Fruit fly (Drosophila melanogaster) whole organism, prepupa: ENCODE data around the gene SmydA-8.

Experiments used
- Blimp-1 ChIP-seq: fragments of 200-800 bp; sonication (Bioruptor generic); optimal IDR thresholded peaks from 3 replicates; lab custom pipeline; 2017; ENCODE audit warnings: missing biosample characterization, missing genetic modification characterization, mild to moderate bottlenecking, moderate library complexity, missing genetic modification reagents
- CG10631 ChIP-seq: fragments of 200-800 bp; sonication (Bioruptor generic); optimal IDR thresholded peaks from 2 replicates; lab custom pipeline; 2016; ENCODE audit warnings: missing biosample characterization, missing genetic modification characterization
- CG10669 ChIP-seq: fragments of 200-800 bp; sonication (Bioruptor generic); optimal IDR thresholded peaks from 3 replicates; lab custom pipeline; 2018; ENCODE audit warnings: missing biosample characterization, mild to moderate bottlenecking, missing genetic modification characterization, moderate library complexity
- CG11762 ChIP-seq: fragments of 200-800 bp; sonication (Bioruptor generic); optimal IDR thresholded peaks from 3 replicates; lab custom pipeline; 2016; ENCODE audit warnings: missing biosample characterization, missing genetic modification characterization; ENCODE audit not compliant: insufficient read depth
- CG11902 ChIP-seq: fragments of 200-800 bp; sonication (Bioruptor generic); optimal IDR thresholded peaks from 3 replicates; lab custom pipeline; 2016; ENCODE audit warnings: missing biosample characterization, missing genetic modification characterization
- CG15336 ChIP-seq: fragments of 200-800 bp; sonication (Bioruptor generic); IDR thresholded peaks from 2 replicates; pipeline ENCODE4 v1.3.6; 2022; ENCODE audit warnings: missing biosample characterization, missing genetic modification characterization
- CG1621 ChIP-seq: fragments of 200-800 bp; sonication (Bioruptor generic); optimal IDR thresholded peaks from 3 replicates; lab custom pipeline; 2018; ENCODE audit warnings: missing biosample characterization, mild to moderate bottlenecking, missing genetic modification characterization
- CG32006 ChIP-seq: fragments of 200-800 bp; sonication (Bioruptor generic); optimal IDR thresholded peaks from 3 replicates; lab custom pipeline; 2017; ENCODE audit warnings: missing biosample characterization, mild to moderate bottlenecking, missing genetic modification characterization
- CG3919 ChIP-seq: fragments of 200-800 bp; sonication (Bioruptor generic); optimal IDR thresholded peaks from 3 replicates; lab custom pipeline; 2016; ENCODE audit warnings: missing biosample characterization, missing genetic modification characterization
- CG6163 ChIP-seq: fragments of 200-800 bp; sonication (Bioruptor generic); IDR thresholded peaks from 3 replicates; pipeline ENCODE4 v1.3.6; 2022; ENCODE audit warnings: missing biosample characterization, missing genetic modification characterization
- CG6276 ChIP-seq: fragments of 200-800 bp; sonication (Bioruptor generic); optimal IDR thresholded peaks from 2 replicates; lab custom pipeline; 2017; ENCODE audit warnings: missing biosample characterization, mild to moderate bottlenecking, missing genetic modification characterization
- CG6808 ChIP-seq: fragments of 200-800 bp; sonication (Bioruptor generic); optimal IDR thresholded peaks from 3 replicates; lab custom pipeline; 2017; ENCODE audit warnings: missing biosample characterization, missing genetic modification characterization, mild to moderate bottlenecking, moderate library complexity, missing genetic modification reagents
- CG6854 ChIP-seq: fragments of 200-800 bp; sonication (Bioruptor generic); optimal IDR thresholded peaks from 2 replicates; lab custom pipeline; 2017; ENCODE audit warnings: missing biosample characterization, mild to moderate bottlenecking, missing genetic modification characterization
- CG7368 ChIP-seq: fragments of 200-800 bp; sonication (Bioruptor generic); optimal IDR thresholded peaks from 3 replicates; lab custom pipeline; 2016; ENCODE audit warnings: missing biosample characterization, missing genetic modification characterization
- CG8119 ChIP-seq: fragments of 200-800 bp; sonication (Bioruptor generic); IDR thresholded peaks from 3 replicates; pipeline ENCODE4 v1.3.6; 2022; ENCODE audit warnings: missing biosample characterization, missing genetic modification characterization
- CG8319 ChIP-seq: fragments of 200-800 bp; sonication (Bioruptor generic); optimal IDR thresholded peaks from 3 replicates; lab custom pipeline; 2016; ENCODE audit warnings: missing biosample characterization, missing genetic modification characterization
- CG8632 ChIP-seq: fragments of 200-800 bp; sonication (Bioruptor generic); optimal IDR thresholded peaks from 3 replicates; lab custom pipeline; 2016; ENCODE audit warnings: missing biosample characterization, missing genetic modification characterization
- CG9139 ChIP-seq: fragments of 200-800 bp; sonication (Bioruptor generic); optimal IDR thresholded peaks from 3 replicates; lab custom pipeline; 2017; ENCODE audit warnings: missing biosample characterization, mild to moderate bottlenecking, missing genetic modification characterization
- Eip75B ChIP-seq: fragments of 200-800 bp; sonication (Bioruptor generic); optimal IDR thresholded peaks from 3 replicates; lab custom pipeline; 2016; ENCODE audit warnings: missing biosample characterization, missing genetic modification characterization
- Eip78C ChIP-seq: fragments of 200-800 bp; sonication (Bioruptor generic); peaks from one replicate; lab custom pipeline; 2016; ENCODE audit warnings: missing biosample characterization, missing genetic modification characterization
- Eip93F ChIP-seq: fragments of 200-800 bp; sonication (Bioruptor generic); optimal IDR thresholded peaks from 2 replicates; lab custom pipeline; 2016; ENCODE audit warnings: missing biosample characterization, mild to moderate bottlenecking, missing genetic modification characterization
- Ets21C ChIP-seq: fragments of 200-800 bp; sonication (Bioruptor generic); optimal IDR thresholded peaks from 3 replicates; lab custom pipeline; 2016; ENCODE audit warnings: missing biosample characterization, missing genetic modification characterization
- Ets96B ChIP-seq: fragments of 200-800 bp; optimal IDR thresholded peaks from 2 replicates; lab custom pipeline; 2019; ENCODE audit warnings: missing biosample characterization, mild to moderate bottlenecking, missing genetic modification characterization, moderate library complexity
- Gug ChIP-seq: fragments of 200-800 bp; sonication (Bioruptor generic); IDR thresholded peaks from 2 replicates; pipeline ENCODE4 v1.3.6; 2022; ENCODE audit warnings: missing biosample characterization, missing genetic modification characterization
- Hr38 ChIP-seq: sonication (Bioruptor generic); optimal IDR thresholded peaks from 2 replicates; lab custom pipeline; 2016; ENCODE audit warnings: missing biosample characterization, missing genetic modification characterization
- Hr39 ChIP-seq: fragments of 200-800 bp; sonication (Bioruptor generic); optimal IDR thresholded peaks from 2 replicates; lab custom pipeline; 2016; ENCODE audit warnings: missing biosample characterization, missing genetic modification characterization
- Hr4 ChIP-seq: fragments of 200-800 bp; sonication (Bioruptor generic); optimal IDR thresholded peaks from 3 replicates; lab custom pipeline; 2016; ENCODE audit warnings: missing biosample characterization, missing genetic modification characterization
- Lpt ChIP-seq: fragments of 200-800 bp; sonication (Bioruptor generic); optimal IDR thresholded peaks from 3 replicates; lab custom pipeline; 2016; ENCODE audit warnings: missing biosample characterization, missing genetic modification characterization
- Met ChIP-seq: fragments of 200-800 bp; sonication (Bioruptor generic); optimal IDR thresholded peaks from 3 replicates; lab custom pipeline; 2016; ENCODE audit warnings: missing biosample characterization, missing genetic modification characterization
- Smox ChIP-seq: fragments of 200-800 bp; sonication (Bioruptor generic); optimal IDR thresholded peaks from 3 replicates; lab custom pipeline; 2016; ENCODE audit warnings: missing biosample characterization, missing genetic modification characterization
- Sox14 ChIP-seq: fragments of 200-800 bp; sonication (Bioruptor generic); optimal IDR thresholded peaks from 3 replicates; lab custom pipeline; 2016; ENCODE audit warnings: missing biosample characterization, missing genetic modification characterization
- Sox15 ChIP-seq: fragments of 200-800 bp; sonication (Bioruptor generic); optimal IDR thresholded peaks from 3 replicates; lab custom pipeline; 2016; ENCODE audit warnings: missing biosample characterization, missing genetic modification characterization
- achi ChIP-seq: fragments of 200-800 bp; sonication (Bioruptor generic); optimal IDR thresholded peaks from 3 replicates; lab custom pipeline; 2016; ENCODE audit warnings: missing biosample characterization, missing genetic modification characterization
- cyc ChIP-seq: fragments of 200-800 bp; sonication (Bioruptor generic); optimal IDR thresholded peaks from 3 replicates; lab custom pipeline; 2016; ENCODE audit warnings: missing biosample characterization, missing genetic modification characterization
- dac ChIP-seq: fragments of 200-800 bp; sonication (Bioruptor generic); optimal IDR thresholded peaks from 2 replicates; lab custom pipeline; 2017; ENCODE audit warnings: missing biosample characterization, mild to moderate bottlenecking, missing genetic modification characterization
- dsx ChIP-seq: fragments of 200-800 bp; optimal IDR thresholded peaks from 3 replicates; lab custom pipeline; 2019; ENCODE audit warnings: missing biosample characterization, mild to moderate bottlenecking, missing genetic modification characterization, moderate library complexity; ENCODE audit not compliant: poor library complexity, severe bottlenecking
- eg ChIP-seq: fragments of 200-800 bp; sonication (Bioruptor generic); IDR thresholded peaks from 3 replicates; pipeline ENCODE4 v1.3.6; 2022; ENCODE audit warnings: missing biosample characterization, missing genetic modification characterization
- fd59A ChIP-seq: fragments of 200-800 bp; sonication (Bioruptor generic); optimal IDR thresholded peaks from 2 replicates; lab custom pipeline; 2017; ENCODE audit warnings: missing biosample characterization, mild to moderate bottlenecking, missing genetic modification characterization, missing genetic modification reagents
- fd85E ChIP-seq: fragments of 200-800 bp; sonication (Bioruptor generic); optimal IDR thresholded peaks from 3 replicates; lab custom pipeline; 2016; ENCODE audit warnings: missing biosample characterization, missing genetic modification characterization
- net ChIP-seq: fragments of 200-800 bp; sonication (Bioruptor generic); optimal IDR thresholded peaks from 3 replicates; lab custom pipeline; 2016; ENCODE audit warnings: missing biosample characterization, missing genetic modification characterization
- salr ChIP-seq, 2 experiments: fragments of 200-800 bp; sonication (Bioruptor generic); optimal IDR thresholded peaks; 3 replicates each; lab custom pipeline; 2016 to 2018; ENCODE audit warnings: missing biosample characterization in 2 of 2, missing genetic modification characterization in 2 of 2, mild to moderate bottlenecking in 1 of 2
- ss ChIP-seq, 2 experiments: fragments of 200-800 bp; sonication (Bioruptor generic); optimal IDR thresholded peaks; 2 replicates in 1 of 2; 3 replicates in 1 of 2; lab custom pipeline; 2017 to 2018; ENCODE audit warnings: mild to moderate bottlenecking in 2 of 2, missing biosample characterization in 2 of 2, missing genetic modification characterization in 2 of 2, moderate library complexity in 1 of 2
- svp ChIP-seq: fragments of 200-800 bp; sonication (Bioruptor generic); peaks from one replicate; lab custom pipeline; 2016; ENCODE audit warnings: missing biosample characterization, missing genetic modification characterization
- topi ChIP-seq: fragments of 200-800 bp; sonication (Bioruptor generic); optimal IDR thresholded peaks from 3 replicates; lab custom pipeline; 2016; ENCODE audit warnings: missing biosample characterization, missing genetic modification characterization
- vri ChIP-seq: fragments of 200-800 bp; sonication (Bioruptor generic); optimal IDR thresholded peaks from 3 replicates; lab custom pipeline; 2016; ENCODE audit warnings: missing biosample characterization, mild to moderate bottlenecking, missing genetic modification characterization

The SmydA-8 gene

dm6 chrX:2262511-2262910 lies 48.9 kb upstream of the SmydA-8 start, which contains the start of the genes temp and CG3071 (continued):
- TF ChIP-seq Ets21C (GFP tag; lab: Kevin White, UChicago): peak; percentile 63
- TF ChIP-seq Hr4: peak; percentile 62
- no peak for TF ChIP-seq eg (GFP tag; lab: Robert Waterston, UW)
- TF ChIP-seq Eip93F (GFP tag; lab: Kevin White, UChicago): no peak
- peak; percentile 16 for TF ChIP-seq dsx (GFP tag; lab: Kevin White, UChicago)
- TF ChIP-seq CG11762: no peak
- TF ChIP-seq CG1621 (tag; lab: Kevin White, UChicago): no peak
- TF ChIP-seq Lpt (GFP tag; lab: Kevin White, UChicago): no peak
- TF ChIP-seq CG6808 (GFP tag; lab: Kevin White, UChicago): peak; percentile 38
- TF ChIP-seq net (GFP tag; lab: Kevin White, UChicago): peak; percentile 3
- TF ChIP-seq Eip78C (GFP tag; lab: Kevin White, UChicago): peak; percentile 72
- TF ChIP-seq vri (GFP tag; lab: Kevin White, UChicago): no peak
- TF ChIP-seq Smox: no peak
- peak; percentile 27; the same call in 1 of the 2 replicates for TF ChIP-seq Gug (GFP tag; lab: Robert Waterston, UW)
- TF ChIP-seq dac: peak; percentile 37
- no peak for TF ChIP-seq CG8319 (GFP tag; lab: Kevin White, UChicago)

dm6 chrX:2259763-2260162 lies 46.2 kb upstream of the SmydA-8 start, which contains the start of gene CG3078:
TSS of gene CG3078 (minus strand) at chrX:2259863.
- no peak for TF ChIP-seq Ets96B
- no peak for TF ChIP-seq CG6163 (GFP tag; lab: Robert Waterston, UW)
- TF ChIP-seq CG8632: no peak
- TF ChIP-seq Smox: no peak
- TF ChIP-seq Sox14: no peak
- no peak for TF ChIP-seq Met (GFP tag; lab: Kevin White, UChicago)
- no peak for TF ChIP-seq topi (GFP tag; lab: Kevin White, UChicago)
- TF ChIP-seq CG11902 (GFP tag; lab: Kevin White, UChicago): no peak
- TF ChIP-seq CG6808 (GFP tag; lab: Kevin White, UChicago): no peak
- no peak for TF ChIP-seq Blimp-1 (GFP tag; lab: Kevin White, UChicago)
- no peak for TF ChIP-seq Hr39 (GFP tag; lab: Kevin White, UChicago)

- peak in 1 of 2 experiments; percentile 39 for TF ChIP-seq ss (GFP tag; optimal IDR thresholded peaks at IDR 0.05; lab: Kevin White, UChicago)
- peak; percentile 11 for TF ChIP-seq CG9139
- no peak for TF ChIP-seq Met (GFP tag; lab: Kevin White, UChicago)
- TF ChIP-seq fd59A (GFP tag; lab: Kevin White, UChicago): peak; percentile 9
- TF ChIP-seq svp (GFP tag; lab: Kevin White, UChicago): no peak
- TF ChIP-seq Hr38 (GFP tag; lab: Kevin White, UChicago): no peak
- peak; percentile 30 for TF ChIP-seq achi (GFP tag; lab: Kevin White, UChicago)
- TF ChIP-seq Hr4: peak; percentile 19
- 0 out of 3 replicates have a peak, but pooled peaks have one; percentile 39 for TF ChIP-seq CG8119 (GFP tag; lab: Robert Waterston, UW)
- TF ChIP-seq CG15336 (GFP tag; lab: Robert Waterston, UW): peak; percentile 50; the same call in 1 of the 2 replicates
- TF ChIP-seq dac: peak; percentile 1
- no peak for TF ChIP-seq CG11762
- TF ChIP-seq CG10669 (GFP tag; lab: Kevin White, UChicago): peak; percentile 18
- TF ChIP-seq CG10631: no peak
- TF ChIP-seq Ets96B: peak; percentile 6
- peak; percentile 61 for TF ChIP-seq Eip78C (GFP tag; lab: Kevin White, UChicago)
- no peak for TF ChIP-seq CG6854 (GFP tag; lab: Kevin White, UChicago)
- peak; percentile 30 for TF ChIP-seq CG6276 (GFP tag; lab: Kevin White, UChicago)
- no peak for TF ChIP-seq fd85E (GFP tag; lab: Kevin White, UChicago)
- TF ChIP-seq cyc (GFP tag; lab: Kevin White, UChicago): no peak
- peak; percentile 15 for TF ChIP-seq CG7368
- no peak for TF ChIP-seq salr (GFP tag; optimal IDR thresholded peaks at IDR 0.05; lab: Kevin White, UChicago)
- no peak for TF ChIP-seq Eip75B (GFP tag; lab: Kevin White, UChicago)
- peak; percentile 20 for TF ChIP-seq CG6808 (GFP tag; lab: Kevin White, UChicago)
- TF ChIP-seq Sox14: no peak
- no peak for TF ChIP-seq Hr39 (GFP tag; lab: Kevin White, UChicago)
- no peak for TF ChIP-seq Sox15 (GFP tag; lab: Kevin White, UChicago)
- peak; percentile 9 for TF ChIP-seq CG3919 (GFP tag; lab: Kevin White, UChicago)
- TF ChIP-seq Blimp-1 (GFP tag; lab: Kevin White, UChicago): no peak
- no peak for TF ChIP-seq CG8632
- TF ChIP-seq CG32006 (GFP tag; lab: Kevin White, UChicago): peak; percentile 43
These were observed 45.1 kb upstream of the SmydA-8 start for dm6 chrX:2258602-2259233.
